Fruit fly (Drosophila melanogaster): ENCODE results near the gene SA2.

DNA sequence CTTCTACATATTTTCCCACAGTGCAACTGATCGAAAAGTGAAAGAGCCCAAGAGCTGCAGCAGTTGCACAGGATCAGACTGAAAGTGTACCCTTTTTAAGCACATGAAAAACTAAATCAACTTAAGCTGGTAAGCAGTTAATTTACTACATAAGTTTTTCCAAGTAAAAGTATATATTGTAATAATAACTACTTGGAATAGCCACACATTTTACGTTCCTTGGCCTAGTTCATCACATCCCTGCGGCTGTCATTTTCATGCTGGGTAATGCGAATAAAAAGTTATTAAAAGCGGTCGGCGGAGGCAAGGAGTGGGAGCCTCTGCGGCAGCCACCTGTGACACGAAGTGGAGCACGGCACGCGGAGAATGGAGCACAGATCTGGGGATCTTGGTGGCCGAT, 13.3 kb upstream of the SA2 start:
- no peak for TF ChIP-seq CTCF (optimal IDR thresholded peaks at IDR 0.05)
- TF ChIP-seq CG8478 (optimal IDR thresholded peaks at IDR 0.05) = no peak

All from S2 (cell line).